Fruit fly (Drosophila melanogaster): ENCODE results near the gene Rpp14b.

DNA sequence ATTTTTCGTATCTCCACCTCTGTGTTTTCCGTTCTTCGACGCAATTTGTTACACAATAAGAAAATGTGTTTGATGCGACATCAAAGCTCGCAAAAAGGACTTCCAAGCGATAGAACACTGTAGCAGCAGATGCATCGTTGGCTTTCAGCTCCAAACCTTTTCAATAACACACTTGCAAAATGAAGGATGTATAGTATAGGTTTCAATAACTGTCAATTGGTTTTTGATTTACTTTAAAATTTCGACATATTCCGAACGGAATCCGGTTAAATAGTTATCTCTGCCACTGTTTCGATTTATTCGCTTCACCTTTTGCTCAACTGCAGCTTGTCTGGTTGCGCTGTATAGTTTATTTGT is 45.2 kb downstream of the Rpp14b start:
- no peak for TF ChIP-seq Lpt (GFP tag; optimal IDR thresholded peaks at IDR 0.05)
- TF ChIP-seq CG34406 (GFP tag; optimal IDR thresholded peaks at IDR 0.05), result peak; percentile 4
- no peak for TF ChIP-seq cyc (GFP tag; optimal IDR thresholded peaks at IDR 0.05)
- peak; percentile 54 for TF ChIP-seq CG3032 (tag; optimal IDR thresholded peaks at IDR 0.05)
- peak; percentile 11 for TF ChIP-seq Sox15 (GFP tag; optimal IDR thresholded peaks at IDR 0.05)
- TF ChIP-seq CG32006 (GFP tag; optimal IDR thresholded peaks at IDR 0.05), result peak; percentile 13
- TF ChIP-seq pdm3 (GFP tag; optimal IDR thresholded peaks at IDR 0.05), result peak; percentile 27

Measured in whole organism, prepupa.